Worm (Caenorhabditis elegans) whole organism, dauer: ENCODE measurements around the gene citk-1.

ENCODE experiments used
- unc-62 ChIP-seq: sonication (generic microtip); optimal IDR thresholded peaks from 2 replicates; lab custom pipeline; 2017; ENCODE audit warnings: missing biosample characterization, missing genetic modification reagents, missing genetic modification characterization

The citk-1 gene

ce11 chrII:13919100-13919499 is 10.4 kb downstream of the citk-1 start:
- no peak for TF ChIP-seq unc-62 (GFP tag; lab: Kevin White, UChicago)

ce11 chrII:13924909-13925308 is 16.2 kb downstream of the citk-1 start, which contains the start of gene mltn-5:
Gene mltn-5, plus strand, starts transcription at chrII:13925209.
- no peak for TF ChIP-seq unc-62 (GFP tag; lab: Kevin White, UChicago)

- TF ChIP-seq unc-62 (GFP tag; lab: Kevin White, UChicago) = no peak
Measured at ce11 chrII:13931944-13932343, 23.2 kb downstream of the citk-1 start, which contains the start of gene hot-3. Gene hot-3, minus strand, starts transcription at chrII:13932044.

- TF ChIP-seq unc-62 (GFP tag; lab: Kevin White, UChicago) = no peak
Measured at ce11 chrII:13933534-13933933, 24.8 kb downstream of the citk-1 start.

ce11 chrII:13935907-13936306 is 27.2 kb downstream of the citk-1 start:
- TF ChIP-seq unc-62 (GFP tag; lab: Kevin White, UChicago) = no peak

- TF ChIP-seq unc-62 (GFP tag; lab: Kevin White, UChicago) = no peak
Measured at ce11 chrII:13938290-13938689, 29.6 kb downstream of the citk-1 start.

ce11 chrII:13939531-13939930 is 30.8 kb downstream of the citk-1 start, which contains the start of gene W07G1.1:
Gene W07G1.1, minus strand, starts transcription at chrII:13939631.
- TF ChIP-seq unc-62 (GFP tag; lab: Kevin White, UChicago) = no peak

ce11 chrII:13945527-13945926 is 36.8 kb downstream of the citk-1 start:
- TF ChIP-seq unc-62 (GFP tag; lab: Kevin White, UChicago) = no peak

- no peak for TF ChIP-seq unc-62 (GFP tag; lab: Kevin White, UChicago)
Measured at ce11 chrII:13949290-13949689, 40.6 kb downstream of the citk-1 start, which contains the start of gene sre-44. Gene sre-44, plus strand, starts transcription at chrII:13949590.

- no peak for TF ChIP-seq unc-62 (GFP tag; lab: Kevin White, UChicago)
Measured at ce11 chrII:13951986-13952385, 43.3 kb downstream of the citk-1 start.

ce11 chrII:13954077-13954476 is 45.4 kb downstream of the citk-1 start:
- TF ChIP-seq unc-62 (GFP tag; lab: Kevin White, UChicago) = no peak

- no peak for TF ChIP-seq unc-62 (GFP tag; lab: Kevin White, UChicago)
Measured at ce11 chrII:13954979-13955378, 46.3 kb downstream of the citk-1 start.

- TF ChIP-seq unc-62 (GFP tag; lab: Kevin White, UChicago) = no peak
Measured at ce11 chrII:13956529-13956928, 47.8 kb downstream of the citk-1 start.

- TF ChIP-seq unc-62 (GFP tag; lab: Kevin White, UChicago) = no peak
Measured at ce11 chrII:13957437-13957836, 48.7 kb downstream of the citk-1 start, which contains the start of gene zip-3. Gene zip-3, minus strand, starts transcription at chrII:13957457.

ce11 chrII:13958359-13958758 is 49.6 kb downstream of the citk-1 start:
- no peak for TF ChIP-seq unc-62 (GFP tag; lab: Kevin White, UChicago)

ce11 chrII:13961567-13961966 is 52.9 kb downstream of the citk-1 start:
- no peak for TF ChIP-seq unc-62 (GFP tag; lab: Kevin White, UChicago)

ce11 chrII:13962319-13962718 is 53.6 kb downstream of the citk-1 start, which contains the start of gene rpi-1:
Gene rpi-1, minus strand, starts transcription at chrII:13962419.
- no peak for TF ChIP-seq unc-62 (GFP tag; lab: Kevin White, UChicago)

ce11 chrII:13964325-13964724 is 55.6 kb downstream of the citk-1 start:
- TF ChIP-seq unc-62 (GFP tag; lab: Kevin White, UChicago) = no peak
